Fruit fly (Drosophila melanogaster) whole organism, embryonic: ENCODE measurements around the gene CG42674.
A peak's percentile ranks its signal among the peaks of the same experiment; 100 is the strongest.

ENCODE experiments used
- CG10979 ChIP-seq: fragments of 200-800 bp; sonication (Bioruptor generic); optimal IDR thresholded peaks from 2 replicates; lab custom pipeline; 2018; ENCODE audit warnings: missing biosample characterization, mild to moderate bottlenecking, missing genetic modification characterization, moderate library complexity
- CG11696 ChIP-seq: fragments of 200-800 bp; sonication (Bioruptor generic); IDR thresholded peaks from 2 replicates; pipeline ENCODE4 v1.3.6; 2022; ENCODE audit warnings: missing biosample characterization, missing genetic modification characterization
- CG14965 ChIP-seq: fragments of 200-800 bp; sonication (Bioruptor generic); optimal IDR thresholded peaks from 2 replicates; lab custom pipeline; 2016; ENCODE audit warnings: missing biosample characterization, missing genetic modification characterization, borderline replicate concordance
- CG15601 ChIP-seq: fragments of 200-800 bp; sonication (Bioruptor generic); optimal IDR thresholded peaks from 3 replicates; lab custom pipeline; 2019; ENCODE audit warnings: missing biosample characterization, mild to moderate bottlenecking, missing genetic modification characterization, moderate library complexity
- CG15696 ChIP-seq: fragments of 200-800 bp; sonication (Bioruptor generic); optimal IDR thresholded peaks from 2 replicates; lab custom pipeline; 2019; ENCODE audit warnings: missing biosample characterization, mild to moderate bottlenecking, missing genetic modification characterization, moderate library complexity
- CG16779 ChIP-seq: fragments of 200-800 bp; sonication (Bioruptor generic); IDR thresholded peaks from 2 replicates; pipeline ENCODE4 v1.3.6; 2022; ENCODE audit warnings: missing biosample characterization, missing genetic modification characterization
- CG17802 ChIP-seq: fragments of 200-800 bp; sonication (Bioruptor generic); optimal IDR thresholded peaks from 2 replicates; lab custom pipeline; 2018; ENCODE audit warnings: missing biosample characterization, mild to moderate bottlenecking, missing genetic modification characterization, moderate library complexity
- CG17912 ChIP-seq: fragments of 200-800 bp; sonication (Bioruptor generic); optimal IDR thresholded peaks from 2 replicates; lab custom pipeline; 2018; ENCODE audit warnings: missing biosample characterization, mild to moderate bottlenecking, missing genetic modification characterization
- CG2129 ChIP-seq: fragments of 200-800 bp; sonication (Bioruptor generic); IDR thresholded peaks from 2 replicates; pipeline ENCODE4 v1.3.6; 2022; ENCODE audit warnings: missing biosample characterization, missing genetic modification characterization; ENCODE audit not compliant: partially characterized antibody
- CG31388 ChIP-seq: fragments of 200-800 bp; sonication (Bioruptor generic); optimal IDR thresholded peaks from 2 replicates; lab custom pipeline; 2016; ENCODE audit warnings: missing biosample characterization, missing genetic modification characterization
- CG32767 ChIP-seq: fragments of 200-800 bp; sonication (Bioruptor generic); IDR thresholded peaks from 2 replicates; pipeline ENCODE4 v1.3.6; 2022; ENCODE audit warnings: missing biosample characterization, missing genetic modification characterization
- CG3407 ChIP-seq: fragments of 200-800 bp; sonication (Bioruptor generic); optimal IDR thresholded peaks from 2 replicates; lab custom pipeline; 2018; ENCODE audit warnings: missing biosample characterization, mild to moderate bottlenecking, missing genetic modification characterization
- CG34422 ChIP-seq: fragments of 200-800 bp; sonication (Bioruptor generic); IDR thresholded peaks from 3 replicates; pipeline ENCODE4 v1.3.6; 2022; ENCODE audit warnings: missing biosample characterization, missing genetic modification characterization
- CG42726 ChIP-seq: fragments of 200-800 bp; sonication (Bioruptor generic); IDR thresholded peaks from 2 replicates; pipeline ENCODE4 v1.3.6; 2022; ENCODE audit warnings: missing biosample characterization, missing genetic modification characterization; ENCODE audit not compliant: partially characterized antibody
- CG43689 ChIP-seq: fragments of 200-800 bp; sonication (Bioruptor generic); IDR thresholded peaks from 2 replicates; pipeline ENCODE4 v1.3.6; 2022; ENCODE audit warnings: missing biosample characterization, missing genetic modification characterization
- CG4707 ChIP-seq: fragments of 200-800 bp; sonication (Bioruptor generic); optimal IDR thresholded peaks from 2 replicates; lab custom pipeline; 2018; ENCODE audit warnings: missing biosample characterization, mild to moderate bottlenecking, missing genetic modification characterization, moderate library complexity
- CG4854 ChIP-seq: fragments of 200-800 bp; sonication (Bioruptor generic); optimal IDR thresholded peaks from 2 replicates; lab custom pipeline; 2016; ENCODE audit warnings: missing biosample characterization, missing genetic modification characterization, inconsistent platforms
- CG5953 ChIP-seq: fragments of 200-800 bp; sonication (Bioruptor generic); IDR thresholded peaks from 2 replicates; pipeline ENCODE4 v1.3.6; 2022; ENCODE audit warnings: missing biosample characterization, missing genetic modification characterization
- CG7928 ChIP-seq: fragments of 200-800 bp; sonication (Bioruptor generic); optimal IDR thresholded peaks from 2 replicates; lab custom pipeline; 2017; ENCODE audit warnings: missing biosample characterization, mild to moderate bottlenecking, missing genetic modification characterization
- CG8290 ChIP-seq, 3 experiments: fragments of 200-800 bp; sonication (Bioruptor generic); optimal IDR thresholded peaks; 2 replicates each; lab custom pipeline; 2016 to 2019; ENCODE audit warnings: missing biosample characterization in 3 of 3, missing genetic modification characterization in 3 of 3, mild to moderate bottlenecking in 2 of 3, moderate library complexity in 1 of 3
- CG8359 ChIP-seq: fragments of 200-800 bp; sonication (Bioruptor generic); optimal IDR thresholded peaks from 2 replicates; lab custom pipeline; 2017; ENCODE audit warnings: missing biosample characterization, mild to moderate bottlenecking, missing genetic modification characterization, borderline replicate concordance
- CG9215 ChIP-seq: fragments of 200-800 bp; sonication (Bioruptor generic); IDR thresholded peaks from 2 replicates; pipeline ENCODE4 v1.3.6; 2022; ENCODE audit warnings: missing biosample characterization, missing genetic modification characterization
- Dbx ChIP-seq: fragments of 200-800 bp; sonication (Bioruptor generic); IDR thresholded peaks from 3 replicates; pipeline ENCODE4 v1.3.6; 2022; ENCODE audit warnings: missing biosample characterization, missing genetic modification characterization
- Dek ChIP-seq: fragments of 200-800 bp; sonication (Bioruptor generic); optimal IDR thresholded peaks from 3 replicates; lab custom pipeline; 2019; ENCODE audit warnings: missing biosample characterization, mild to moderate bottlenecking, missing genetic modification characterization, moderate library complexity
- Dip2 ChIP-seq: fragments of 200-800 bp; sonication (Bioruptor generic); IDR thresholded peaks from 2 replicates; pipeline ENCODE4 v1.3.6; 2022; ENCODE audit warnings: missing biosample characterization, missing genetic modification characterization
- Doc3 ChIP-seq: fragments of 200-800 bp; sonication (Bioruptor generic); IDR thresholded peaks from 3 replicates; pipeline ENCODE4 v1.3.6; 2022; ENCODE audit warnings: missing biosample characterization, missing genetic modification characterization; ENCODE audit not compliant: partially characterized antibody
- HmgZ ChIP-seq: fragments of 200-800 bp; sonication (Bioruptor generic); optimal IDR thresholded peaks from 2 replicates; lab custom pipeline; 2018; ENCODE audit warnings: missing biosample characterization, mild to moderate bottlenecking, missing genetic modification characterization
- Hmx ChIP-seq: fragments of 200-800 bp; sonication (Bioruptor generic); optimal IDR thresholded peaks from 2 replicates; lab custom pipeline; 2016; ENCODE audit warnings: missing biosample characterization, missing genetic modification characterization
- MTF-1 ChIP-seq: fragments of 200-800 bp; sonication (Bioruptor generic); optimal IDR thresholded peaks from 2 replicates; lab custom pipeline; 2018; ENCODE audit warnings: missing biosample characterization, mild to moderate bottlenecking, missing genetic modification characterization, borderline replicate concordance
- Mad ChIP-seq: fragments of 200-800 bp; sonication (Bioruptor generic); optimal IDR thresholded peaks from 2 replicates; lab custom pipeline; 2016; ENCODE audit warnings: missing biosample characterization, missing genetic modification characterization
- NC2β ChIP-seq: fragments of 200-800 bp; sonication (Bioruptor generic); optimal IDR thresholded peaks from 2 replicates; lab custom pipeline; 2016; ENCODE audit warnings: missing biosample characterization, missing genetic modification characterization
- Sry-β ChIP-seq: fragments of 200-800 bp; sonication (Bioruptor generic); optimal IDR thresholded peaks from 2 replicates; lab custom pipeline; 2018; ENCODE audit warnings: missing biosample characterization, mild to moderate bottlenecking, missing genetic modification characterization, moderate library complexity
- Stat92E ChIP-seq, 3 experiments: fragments of >200 bp in 2 of 3; fragments of 200-800 bp in 1 of 3; sonication (Bioruptor generic) in 1 of 3; optimal IDR thresholded peaks; 2 replicates each; lab custom pipeline; 2017 to 2019; ENCODE audit warnings: missing biosample characterization in 3 of 3, missing genetic modification characterization in 3 of 3, mild to moderate bottlenecking in 1 of 3, moderate library complexity in 1 of 3
- Xrp1 ChIP-seq: fragments of 200-800 bp; sonication (Bioruptor generic); IDR thresholded peaks from 2 replicates; pipeline ENCODE4 v1.3.6; 2022; ENCODE audit warnings: missing biosample characterization, missing genetic modification characterization
- ap ChIP-seq: fragments of 200-800 bp; sonication (Bioruptor generic); IDR thresholded peaks from 2 replicates; pipeline ENCODE4 v1.3.6; 2022; ENCODE audit warnings: missing biosample characterization, missing genetic modification characterization
- bowl ChIP-seq: fragments of 200-800 bp; sonication (Bioruptor generic); IDR thresholded peaks from 2 replicates; pipeline ENCODE4 v1.3.6; 2022; ENCODE audit warnings: missing biosample characterization, missing genetic modification characterization
- danr ChIP-seq: fragments of 200-800 bp; sonication (Bioruptor generic); IDR thresholded peaks from 2 replicates; pipeline ENCODE4 v1.3.6; 2022; ENCODE audit warnings: missing biosample characterization, missing genetic modification characterization
- dati ChIP-seq: fragments of 200-800 bp; sonication (Bioruptor generic); IDR thresholded peaks from 2 replicates; pipeline ENCODE4 v1.3.6; 2022; ENCODE audit warnings: missing biosample characterization, missing genetic modification characterization
- en ChIP-seq: fragments of 200-800 bp; sonication (Bioruptor generic); optimal IDR thresholded peaks from 2 replicates; lab custom pipeline; 2016; ENCODE audit warnings: missing biosample characterization, missing genetic modification characterization
- exex ChIP-seq: fragments of 200-800 bp; sonication (Bioruptor generic); optimal IDR thresholded peaks from 4 replicates; lab custom pipeline; 2018; ENCODE audit warnings: missing biosample characterization, mild to moderate bottlenecking, missing genetic modification characterization, moderate library complexity
- hth ChIP-seq: fragments of >200 bp; optimal IDR thresholded peaks from 2 replicates; lab custom pipeline; 2017; ENCODE audit warnings: inconsistent platforms
- insv ChIP-seq, 2 experiments: fragments of 200-800 bp; sonication (Bioruptor generic); optimal IDR thresholded peaks; 3 replicates each; lab custom pipeline; 2016 to 2018; ENCODE audit warnings: missing biosample characterization in 2 of 2, missing genetic modification characterization in 2 of 2
- luna ChIP-seq: fragments of 200-800 bp; sonication (Bioruptor generic); optimal IDR thresholded peaks from 2 replicates; lab custom pipeline; 2016; ENCODE audit warnings: missing biosample characterization, missing genetic modification characterization
- org-1 ChIP-seq: fragments of 200-800 bp; sonication (Bioruptor generic); optimal IDR thresholded peaks from 2 replicates; lab custom pipeline; 2017; ENCODE audit warnings: missing biosample characterization, missing genetic modification characterization
- pfk ChIP-seq: fragments of 200-800 bp; sonication (Bioruptor generic); optimal IDR thresholded peaks from 2 replicates; lab custom pipeline; 2018; ENCODE audit warnings: missing biosample characterization, mild to moderate bottlenecking, missing genetic modification characterization, moderate library complexity
- ro ChIP-seq: fragments of 200-800 bp; sonication (Bioruptor generic); IDR thresholded peaks from 2 replicates; pipeline ENCODE4 v1.3.6; 2022; ENCODE audit warnings: missing biosample characterization, missing genetic modification characterization
- salm ChIP-seq: fragments of 200-800 bp; sonication (Bioruptor generic); optimal IDR thresholded peaks from 2 replicates; lab custom pipeline; 2018; ENCODE audit warnings: missing biosample characterization, mild to moderate bottlenecking, missing genetic modification characterization
- tna ChIP-seq: fragments of 200-800 bp; sonication (Bioruptor generic); IDR thresholded peaks from 2 replicates; pipeline ENCODE4 v1.3.6; 2022; ENCODE audit warnings: missing biosample characterization, missing genetic modification characterization; ENCODE audit not compliant: partially characterized antibody
- toy ChIP-seq: fragments of 200-800 bp; sonication (Bioruptor generic); IDR thresholded peaks from 2 replicates; pipeline ENCODE4 v1.3.6; 2022; ENCODE audit warnings: missing biosample characterization, missing genetic modification characterization
- usp ChIP-seq: fragments of >200 bp; optimal IDR thresholded peaks from 2 replicates; lab custom pipeline; 2017; ENCODE audit warnings: missing biosample characterization, missing genetic modification characterization
- zfh1 ChIP-seq: fragments of 200-800 bp; sonication (Bioruptor generic); IDR thresholded peaks from 3 replicates; pipeline ENCODE4 v1.3.6; 2022; ENCODE audit warnings: missing biosample characterization, missing genetic modification characterization

Gene CG42674

DNA sequence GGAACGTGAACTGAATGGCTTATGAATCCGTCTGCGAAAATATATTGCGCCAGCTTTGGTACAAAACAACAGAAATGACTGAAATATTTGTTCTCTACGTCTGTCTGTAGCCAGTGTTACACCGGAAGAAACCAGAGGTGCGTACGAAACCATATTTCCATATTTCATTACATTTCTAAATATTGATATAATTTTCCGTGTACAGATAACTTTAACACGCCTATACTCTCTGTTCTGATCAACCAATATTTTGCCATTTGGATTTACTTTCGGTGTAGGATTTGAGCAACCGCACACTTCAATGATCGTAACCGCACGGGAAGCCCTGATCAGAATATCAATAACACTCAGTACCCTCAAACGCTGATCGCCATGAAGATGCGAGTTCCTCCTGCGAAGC, 3.4 kb downstream of the CG42674 start (continued):
- TF ChIP-seq CG17802 (tag; lab: Kevin White, UChicago): no peak
- TF ChIP-seq CG15601 (tag; lab: Kevin White, UChicago): no peak
- TF ChIP-seq CG42726 (GFP tag; lab: Robert Waterston, UW): no peak
- TF ChIP-seq Dek (tag; lab: Kevin White, UChicago): no peak
- no peak for TF ChIP-seq toy (GFP tag; lab: Robert Waterston, UW)
- no peak for TF ChIP-seq CG4854 (GFP tag; lab: Kevin White, UChicago)
- TF ChIP-seq CG2129: no peak
- TF ChIP-seq dati (GFP tag; lab: Robert Waterston, UW): no peak
- no peak for TF ChIP-seq en (GFP tag; lab: Kevin White, UChicago)
- no peak for TF ChIP-seq exex (tag; lab: Kevin White, UChicago)
- no peak for TF ChIP-seq CG43689 (GFP tag; lab: Robert Waterston, UW)
- TF ChIP-seq Sry-β: no peak
- TF ChIP-seq bowl (GFP tag; lab: Robert Waterston, UW): no peak
- no peak for TF ChIP-seq MTF-1 (GFP tag; lab: Kevin White, UChicago)
- TF ChIP-seq Hmx (GFP tag; lab: Kevin White, UChicago): no peak
- TF ChIP-seq NC2β (GFP tag; lab: Kevin White, UChicago): no peak
- TF ChIP-seq tna (GFP tag; lab: Robert Waterston, UW): no peak
- no peak for TF ChIP-seq usp (GFP tag; lab: Kevin White, UChicago)
- TF ChIP-seq CG32767 (GFP tag; lab: Robert Waterston, UW): no peak; the same call in 1 of the 2 replicates
- no peak for TF ChIP-seq Mad (GFP tag; lab: Kevin White, UChicago)
- TF ChIP-seq insv (GFP tag; optimal IDR thresholded peaks at IDR 0.05; lab: Kevin White, UChicago): no peak
- no peak for TF ChIP-seq CG8290 (GFP tag; optimal IDR thresholded peaks at IDR 0.05; lab: Kevin White, UChicago)
- peak in 1 of 2 experiments; percentile 83 for TF ChIP-seq CG8290 (tag; optimal IDR thresholded peaks at IDR 0.05; lab: Kevin White, UChicago)
- TF ChIP-seq salm (tag; lab: Kevin White, UChicago): no peak
- TF ChIP-seq Dbx: peak; percentile 46; the same call in 1 of the 3 replicates
- no peak for TF ChIP-seq pfk (GFP tag; lab: Kevin White, UChicago)
- TF ChIP-seq Stat92E (GFP tag; optimal IDR thresholded peaks at IDR 0.05; lab: Kevin White, UChicago): no peak
- no peak for TF ChIP-seq hth (lab: Kevin White, UChicago)
- peak; percentile 51 for TF ChIP-seq CG9215 (GFP tag; lab: Robert Waterston, UW)
- no peak for TF ChIP-seq CG15696 (tag; lab: Kevin White, UChicago)
- peak; percentile 55; the same call in 1 of the 2 replicates for TF ChIP-seq Xrp1 (GFP tag; lab: Robert Waterston, UW)
- TF ChIP-seq CG4707 (GFP tag; lab: Kevin White, UChicago): no peak
- TF ChIP-seq Doc3: no peak
- no peak for TF ChIP-seq CG17912 (GFP tag; lab: Kevin White, UChicago)
- TF ChIP-seq zfh1 (GFP tag; lab: Robert Waterston, UW): peak; percentile 49; the same call in 1 of the 3 replicates
- no peak for TF ChIP-seq Dip2 (GFP tag; lab: Robert Waterston, UW)
- TF ChIP-seq CG8359 (GFP tag; lab: Kevin White, UChicago): no peak
- TF ChIP-seq luna (GFP tag; lab: Kevin White, UChicago): no peak
- TF ChIP-seq CG7928 (GFP tag; lab: Kevin White, UChicago): no peak
- TF ChIP-seq org-1 (GFP tag; lab: Kevin White, UChicago): peak; percentile 6
- no peak for TF ChIP-seq CG16779
- 0 out of 2 replicates have a peak, but pooled peaks have one; percentile 26 for TF ChIP-seq CG11696 (GFP tag; lab: Robert Waterston, UW)
- TF ChIP-seq danr (GFP tag; lab: Robert Waterston, UW): no peak
- no peak for TF ChIP-seq CG5953 (GFP tag; lab: Robert Waterston, UW)
- TF ChIP-seq ap (GFP tag; lab: Robert Waterston, UW): no peak
- TF ChIP-seq HmgZ: peak; percentile 8
- no peak for TF ChIP-seq CG3407 (GFP tag; lab: Kevin White, UChicago)
- TF ChIP-seq CG31388: no peak
- TF ChIP-seq CG14965 (GFP tag; lab: Kevin White, UChicago): no peak
- no peak for TF ChIP-seq ro
- TF ChIP-seq CG10979 (tag; lab: Kevin White, UChicago): peak; percentile 51
- TF ChIP-seq CG34422 (GFP tag; lab: Robert Waterston, UW): peak; percentile 48; the same call in 1 of the 3 replicates
